Fruit fly (Drosophila melanogaster) whole organism, embryonic: ENCODE measurements around the gene Rdh.

Source experiments
- ATbp ChIP-seq: fragments of 200-800 bp; sonication (Bioruptor generic); optimal IDR thresholded peaks from 2 replicates; lab custom pipeline; 2017; ENCODE audit warnings: missing biosample characterization, mild to moderate bottlenecking, missing genetic modification characterization, missing genetic modification reagents
- Aef1 ChIP-seq: fragments of 200-800 bp; sonication (Bioruptor generic); IDR thresholded peaks from 3 replicates; pipeline ENCODE4 v1.3.6; 2022; ENCODE audit warnings: missing biosample characterization, missing genetic modification characterization
- Bgb ChIP-seq: fragments of 200-800 bp; sonication (Bioruptor generic); IDR thresholded peaks from 2 replicates; pipeline ENCODE4 v1.3.6; 2022; ENCODE audit warnings: missing biosample characterization, missing genetic modification characterization; ENCODE audit not compliant: partially characterized antibody
- CG10147 ChIP-seq: fragments of 200-800 bp; sonication (Bioruptor generic); optimal IDR thresholded peaks from 2 replicates; lab custom pipeline; 2019; ENCODE audit warnings: missing biosample characterization, mild to moderate bottlenecking, missing genetic modification characterization, moderate library complexity
- CG10959 ChIP-seq: fragments of 200-800 bp; sonication (Bioruptor generic); IDR thresholded peaks from 2 replicates; pipeline ENCODE4 v1.3.6; 2022; ENCODE audit warnings: missing biosample characterization, missing genetic modification characterization
- CG10979 ChIP-seq: fragments of 200-800 bp; sonication (Bioruptor generic); optimal IDR thresholded peaks from 2 replicates; lab custom pipeline; 2018; ENCODE audit warnings: missing biosample characterization, mild to moderate bottlenecking, missing genetic modification characterization, moderate library complexity
- CG11560 ChIP-seq: fragments of 200-800 bp; sonication (Bioruptor generic); IDR thresholded peaks from 3 replicates; pipeline ENCODE4 v1.3.6; 2022; ENCODE audit warnings: missing biosample characterization, missing genetic modification characterization
- CG12071 ChIP-seq: fragments of 200-800 bp; sonication (Bioruptor generic); optimal IDR thresholded peaks from 3 replicates; lab custom pipeline; 2018; ENCODE audit warnings: missing biosample characterization, mild to moderate bottlenecking, missing genetic modification characterization
- CG1602 ChIP-seq: fragments of 200-800 bp; sonication (Bioruptor generic); optimal IDR thresholded peaks from 3 replicates; lab custom pipeline; 2016; ENCODE audit warnings: missing biosample characterization, missing genetic modification characterization
- CG18262 ChIP-seq: fragments of 200-800 bp; optimal IDR thresholded peaks from 3 replicates; lab custom pipeline; 2019; ENCODE audit warnings: missing biosample characterization, mild to moderate bottlenecking, missing genetic modification characterization, moderate library complexity
- CG18619 ChIP-seq: fragments of 200-800 bp; sonication (Bioruptor generic); optimal IDR thresholded peaks from 3 replicates; lab custom pipeline; 2017; ENCODE audit warnings: missing biosample characterization, mild to moderate bottlenecking, missing genetic modification characterization
- CG18764 ChIP-seq: fragments of 200-800 bp; sonication (Bioruptor generic); optimal IDR thresholded peaks from 3 replicates; lab custom pipeline; 2016; ENCODE audit warnings: missing biosample characterization, missing genetic modification characterization
- CG3065 ChIP-seq: fragments of 200-800 bp; sonication (Bioruptor generic); optimal IDR thresholded peaks from 2 replicates; lab custom pipeline; 2016; ENCODE audit warnings: missing biosample characterization, missing genetic modification characterization
- CG31388 ChIP-seq: fragments of 200-800 bp; sonication (Bioruptor generic); optimal IDR thresholded peaks from 2 replicates; lab custom pipeline; 2016; ENCODE audit warnings: missing biosample characterization, missing genetic modification characterization
- CG3281 ChIP-seq: fragments of 200-800 bp; sonication (Bioruptor generic); optimal IDR thresholded peaks from 3 replicates; lab custom pipeline; 2017; ENCODE audit warnings: missing biosample characterization, mild to moderate bottlenecking, missing genetic modification characterization
- CG6175 ChIP-seq: fragments of 200-800 bp; sonication (Bioruptor generic); IDR thresholded peaks from 3 replicates; pipeline ENCODE4 v1.3.6; 2022; ENCODE audit warnings: missing biosample characterization, missing genetic modification characterization
- CG6272 ChIP-seq: fragments of 200-800 bp; sonication (Bioruptor generic); IDR thresholded peaks from 2 replicates; pipeline ENCODE4 v1.3.6; 2022; ENCODE audit warnings: missing biosample characterization, missing genetic modification characterization
- Dad ChIP-seq: fragments of 200-800 bp; sonication (Bioruptor generic); optimal IDR thresholded peaks from 3 replicates; lab custom pipeline; 2016; ENCODE audit warnings: missing biosample characterization, missing genetic modification characterization
- Dek ChIP-seq: fragments of 200-800 bp; sonication (Bioruptor generic); optimal IDR thresholded peaks from 3 replicates; lab custom pipeline; 2019; ENCODE audit warnings: missing biosample characterization, mild to moderate bottlenecking, missing genetic modification characterization, moderate library complexity
- Dip2 ChIP-seq: fragments of 200-800 bp; sonication (Bioruptor generic); IDR thresholded peaks from 2 replicates; pipeline ENCODE4 v1.3.6; 2022; ENCODE audit warnings: missing biosample characterization, missing genetic modification characterization
- Elba2 ChIP-seq: fragments of 200-800 bp; sonication (Bioruptor generic); optimal IDR thresholded peaks from 3 replicates; lab custom pipeline; 2016; ENCODE audit warnings: missing biosample characterization, missing genetic modification characterization
- Hand ChIP-seq: fragments of 200-800 bp; sonication (Bioruptor generic); optimal IDR thresholded peaks from 2 replicates; lab custom pipeline; 2017; ENCODE audit warnings: mild to moderate bottlenecking, missing biosample characterization, missing genetic modification reagents, missing genetic modification characterization
- Hsf ChIP-seq: fragments of 200-800 bp; sonication (Bioruptor generic); optimal IDR thresholded peaks from 3 replicates; lab custom pipeline; 2016; ENCODE audit warnings: missing biosample characterization, missing genetic modification characterization
- Lhr ChIP-seq: fragments of 200-800 bp; sonication (Bioruptor generic); optimal IDR thresholded peaks from 3 replicates; lab custom pipeline; 2017; ENCODE audit warnings: mild to moderate bottlenecking, missing biosample characterization, missing genetic modification reagents, missing genetic modification characterization
- Nf-YA ChIP-seq: fragments of 200-800 bp; sonication (Bioruptor generic); IDR thresholded peaks from 2 replicates; pipeline ENCODE4 v1.3.6; 2022; ENCODE audit warnings: missing biosample characterization, missing genetic modification characterization
- Poxn ChIP-seq: fragments of 200-800 bp; sonication (Bioruptor generic); IDR thresholded peaks from 2 replicates; pipeline ENCODE4 v1.3.6; 2022; ENCODE audit warnings: missing biosample characterization, missing genetic modification characterization
- Side ChIP-seq: fragments of 200-800 bp; sonication (Bioruptor generic); optimal IDR thresholded peaks from 2 replicates; lab custom pipeline; 2016; ENCODE audit warnings: missing biosample characterization, missing genetic modification characterization
- Sry-β ChIP-seq: fragments of 200-800 bp; sonication (Bioruptor generic); optimal IDR thresholded peaks from 2 replicates; lab custom pipeline; 2018; ENCODE audit warnings: missing biosample characterization, mild to moderate bottlenecking, missing genetic modification characterization, moderate library complexity
- Stat92E ChIP-seq, 3 experiments: fragments of >200 bp in 2 of 3; fragments of 200-800 bp in 1 of 3; sonication (Bioruptor generic) in 1 of 3; optimal IDR thresholded peaks; 2 replicates each; lab custom pipeline; 2017 to 2019; ENCODE audit warnings: missing biosample characterization in 3 of 3, missing genetic modification characterization in 3 of 3, mild to moderate bottlenecking in 1 of 3, moderate library complexity in 1 of 3
- abd-A ChIP-seq: fragments of 200-800 bp; sonication (Bioruptor generic); optimal IDR thresholded peaks from 3 replicates; lab custom pipeline; 2019; ENCODE audit warnings: missing biosample characterization, mild to moderate bottlenecking, missing genetic modification characterization, moderate library complexity
- btn ChIP-seq: fragments of 200-800 bp; sonication (Bioruptor generic); optimal IDR thresholded peaks from 2 replicates; lab custom pipeline; 2016; ENCODE audit warnings: missing biosample characterization, missing genetic modification characterization
- ci ChIP-seq: fragments of 200-800 bp; sonication (Bioruptor generic); IDR thresholded peaks from 3 replicates; pipeline ENCODE4 v1.3.6; 2022; ENCODE audit warnings: missing biosample characterization, missing genetic modification characterization
- esg ChIP-seq: fragments of 200-800 bp; sonication (Bioruptor generic); conservative IDR thresholded peaks from 2 replicates; pipeline ENCODE4 v1.3.6; 2022; ENCODE audit warnings: missing biosample characterization, missing genetic modification characterization
- exex ChIP-seq: fragments of 200-800 bp; sonication (Bioruptor generic); optimal IDR thresholded peaks from 4 replicates; lab custom pipeline; 2018; ENCODE audit warnings: missing biosample characterization, mild to moderate bottlenecking, missing genetic modification characterization, moderate library complexity
- gsb-n ChIP-seq: fragments of 200-800 bp; sonication (Bioruptor generic); optimal IDR thresholded peaks from 3 replicates; lab custom pipeline; 2018; ENCODE audit warnings: missing biosample characterization, mild to moderate bottlenecking, missing genetic modification characterization
- hbn ChIP-seq: fragments of 200-800 bp; sonication (Bioruptor generic); IDR thresholded peaks from 2 replicates; pipeline ENCODE4 v1.3.6; 2022; ENCODE audit warnings: missing biosample characterization, missing genetic modification characterization; ENCODE audit not compliant: partially characterized antibody
- jigr1 ChIP-seq: fragments of 200-800 bp; sonication (Bioruptor generic); IDR thresholded peaks from 3 replicates; pipeline ENCODE4 v1.3.6; 2022; ENCODE audit warnings: missing biosample characterization, missing genetic modification characterization
- jumu ChIP-seq: fragments of 200-800 bp; sonication (Bioruptor generic); optimal IDR thresholded peaks from 3 replicates; lab custom pipeline; 2016; ENCODE audit warnings: missing biosample characterization, missing genetic modification characterization
- kah ChIP-seq: fragments of 200-800 bp; sonication (Bioruptor generic); optimal IDR thresholded peaks from 2 replicates; lab custom pipeline; 2018; ENCODE audit warnings: missing biosample characterization, mild to moderate bottlenecking, missing genetic modification characterization
- lmd ChIP-seq: fragments of 200-800 bp; sonication (Bioruptor generic); IDR thresholded peaks from 2 replicates; pipeline ENCODE4 v1.3.6; 2022; ENCODE audit warnings: missing biosample characterization, missing genetic modification characterization
- nau ChIP-seq: fragments of 200-800 bp; sonication (Bioruptor generic); optimal IDR thresholded peaks from 3 replicates; lab custom pipeline; 2017; ENCODE audit warnings: missing biosample characterization, mild to moderate bottlenecking, missing genetic modification characterization, missing genetic modification reagents
- nerfin-1 ChIP-seq: fragments of 200-800 bp; sonication (Bioruptor generic); optimal IDR thresholded peaks from 3 replicates; lab custom pipeline; 2019; ENCODE audit warnings: missing biosample characterization, mild to moderate bottlenecking, missing genetic modification characterization, moderate library complexity
- oc ChIP-seq: fragments of 200-800 bp; sonication (Bioruptor generic); optimal IDR thresholded peaks from 2 replicates; lab custom pipeline; 2018; ENCODE audit warnings: missing biosample characterization, mild to moderate bottlenecking, missing genetic modification characterization, moderate library complexity
- pan ChIP-seq, 4 experiments: fragments of >200 bp in 3 of 4; fragments of 200-800 bp in 1 of 4; sonication (Bioruptor generic) in 1 of 4; optimal IDR thresholded peaks in 3 of 4; IDR thresholded peaks in 1 of 4; 2 replicates each; pipeline versions ENCODE4 v1.3.6 to Lab custom; 2017 to 2022; ENCODE audit warnings: missing biosample characterization in 2 of 4, missing genetic modification characterization in 2 of 4, mixed read lengths in 1 of 4
- pnt ChIP-seq: fragments of 200-800 bp; sonication (Bioruptor generic); optimal IDR thresholded peaks from 3 replicates; lab custom pipeline; 2016; ENCODE audit warnings: missing biosample characterization, missing genetic modification characterization
- rib ChIP-seq: fragments of 200-800 bp; sonication (Bioruptor generic); IDR thresholded peaks from 2 replicates; pipeline ENCODE4 v1.3.6; 2022; ENCODE audit warnings: missing biosample characterization, missing genetic modification characterization
- row ChIP-seq: fragments of 200-800 bp; sonication (Bioruptor generic); IDR thresholded peaks from 3 replicates; pipeline ENCODE4 v1.3.6; 2022; ENCODE audit warnings: missing biosample characterization, missing genetic modification characterization
- run ChIP-seq: fragments of 200-800 bp; sonication (Bioruptor generic); optimal IDR thresholded peaks from 3 replicates; lab custom pipeline; 2018; ENCODE audit warnings: missing biosample characterization, mild to moderate bottlenecking, missing genetic modification characterization
- zfh1 ChIP-seq: fragments of 200-800 bp; sonication (Bioruptor generic); IDR thresholded peaks from 3 replicates; pipeline ENCODE4 v1.3.6; 2022; ENCODE audit warnings: missing biosample characterization, missing genetic modification characterization

Gene Rdh

dm6 chr3L:3824790-3825484 is at the start of gene Rdh (continued):
- peak; percentile 80 for TF ChIP-seq CG18619 (GFP tag; lab: Kevin White, UChicago)
- TF ChIP-seq row (GFP tag; lab: Robert Waterston, UW), result peak; percentile 90
- TF ChIP-seq CG18262 (tag; lab: Kevin White, UChicago), result peak; percentile 71
- TF ChIP-seq jigr1, result no peak
- TF ChIP-seq ATbp (GFP tag; lab: Kevin White, UChicago), result peak; percentile 82
- TF ChIP-seq exex, result peak; percentile 48
- TF ChIP-seq esg, result peak; percentile 49; the same call in 1 of the 2 replicates
- peak; percentile 30; the same call in 1 of the 2 replicates for TF ChIP-seq Poxn (GFP tag; lab: Robert Waterston, UW)
- peak; percentile 80 for TF ChIP-seq nerfin-1
- peak; percentile 87 for TF ChIP-seq CG3281
- peak; percentile 68 for TF ChIP-seq gsb-n (tag; lab: Kevin White, UChicago)
- no peak for TF ChIP-seq Bgb (GFP tag; lab: Robert Waterston, UW)
- peak; percentile 40 for TF ChIP-seq CG12071
- no peak for TF ChIP-seq Dip2 (GFP tag; lab: Robert Waterston, UW)
- TF ChIP-seq CG31388 (GFP tag; lab: Kevin White, UChicago), result peak; percentile 53
- TF ChIP-seq Hand (GFP tag; lab: Kevin White, UChicago), result peak; percentile 91
- no peak for TF ChIP-seq btn (GFP tag; lab: Kevin White, UChicago)
- TF ChIP-seq CG10959 (GFP tag; lab: Robert Waterston, UW), result 0 out of 2 replicates have a peak, but pooled peaks have one; percentile 12
- TF ChIP-seq Side (GFP tag; lab: Kevin White, UChicago), result no peak
- peak; percentile 14 for TF ChIP-seq pnt (GFP tag; lab: Kevin White, UChicago)
- peak; percentile 62 for TF ChIP-seq Aef1 (GFP tag; lab: Robert Waterston, UW)
- no peak for TF ChIP-seq hbn (GFP tag; lab: Robert Waterston, UW)
- no peak for TF ChIP-seq zfh1
- peak; percentile 69 for TF ChIP-seq Hsf
- no peak for TF ChIP-seq jumu (GFP tag; lab: Kevin White, UChicago)
- peak; percentile 65 for TF ChIP-seq nau (GFP tag; lab: Kevin White, UChicago)
- no peak for TF ChIP-seq pan (optimal IDR thresholded peaks at IDR 0.05; lab: Kevin White, UChicago)
- TF ChIP-seq pan (GFP tag; optimal IDR thresholded peaks at IDR 0.05 in 1 of 2, IDR thresholded peaks at IDR 0.05 in 1 of 2), result peak in 1 of 2 experiments; percentile 19
- peak; percentile 66 for TF ChIP-seq CG1602
- TF ChIP-seq oc, result peak; percentile 56
- TF ChIP-seq CG6175 (GFP tag; lab: Robert Waterston, UW), result no peak
- peak; percentile 82 for TF ChIP-seq abd-A (tag; lab: Kevin White, UChicago)
- peak; percentile 84 for TF ChIP-seq Dek (tag; lab: Kevin White, UChicago)
- no peak for TF ChIP-seq Nf-YA (GFP tag; lab: Robert Waterston, UW)
- TF ChIP-seq kah, result peak; percentile 30
- peak; percentile 15 for TF ChIP-seq CG3065
- TF ChIP-seq ci (GFP tag; lab: Robert Waterston, UW), result no peak; the same call in 2 of the 3 replicates
- TF ChIP-seq Elba2, result no peak
- TF ChIP-seq Dad (GFP tag; lab: Kevin White, UChicago), result peak; percentile 21
- no peak for TF ChIP-seq CG6272 (GFP tag; lab: Robert Waterston, UW)
- peak; percentile 34; the same call in 1 of the 2 replicates for TF ChIP-seq rib
- no peak for TF ChIP-seq Stat92E (GFP tag; optimal IDR thresholded peaks at IDR 0.05; lab: Kevin White, UChicago)
- peak; percentile 22 for TF ChIP-seq Lhr (GFP tag; lab: Kevin White, UChicago)
- TF ChIP-seq CG10979 (tag; lab: Kevin White, UChicago), result peak; percentile 85
- TF ChIP-seq CG11560 (tag; lab: Robert Waterston, UW), result peak; percentile 57; the same call in 1 of the 3 replicates
- peak; percentile 57 for TF ChIP-seq run (tag; lab: Kevin White, UChicago)
- peak; percentile 52 for TF ChIP-seq CG18764 (GFP tag; lab: Kevin White, UChicago)
- TF ChIP-seq Sry-β (GFP tag; lab: Kevin White, UChicago), result no peak
- peak; percentile 63 for TF ChIP-seq lmd (GFP tag; lab: Robert Waterston, UW)
- TF ChIP-seq CG10147, result peak; percentile 89
